Worm (Caenorhabditis elegans): ENCODE results near the gene Y64G10A.1.

DNA sequence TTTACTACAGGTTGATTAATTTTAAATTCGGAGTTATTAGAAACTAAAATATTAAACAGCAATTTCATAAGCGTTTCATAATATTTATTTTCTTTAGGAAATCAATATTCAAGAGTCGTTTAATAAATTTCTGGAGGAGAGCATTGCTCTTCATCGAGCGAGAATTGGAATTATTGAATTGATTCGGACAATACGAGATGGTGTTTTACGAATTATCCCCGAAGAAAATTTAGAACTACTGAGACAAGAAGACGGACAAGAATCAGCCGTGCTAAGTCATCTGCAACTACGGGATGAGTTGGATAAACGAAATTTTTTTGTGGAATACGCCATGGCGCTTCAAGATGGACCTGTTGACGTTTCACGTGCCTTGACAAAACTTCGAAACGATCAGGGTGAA is 44.6 kb downstream of the Y64G10A.1 start:
- TF ChIP-seq lin-13 (tag; optimal IDR thresholded peaks at IDR 0.05) (no peak), unc-62 (GFP tag; optimal IDR thresholded peaks at IDR 0.05) (no peak), elt-3 (tag; optimal IDR thresholded peaks at IDR 0.05) (no peak), lsy-2 (tag; optimal IDR thresholded peaks at IDR 0.05) (no peak), mab-5 (tag; optimal IDR thresholded peaks at IDR 0.05) (no peak)
